Fruit fly (Drosophila melanogaster) whole organism, prepupa: ENCODE measurements around the gene kuz.

Source experiments
- CG10631 ChIP-seq: fragments of 200-800 bp; sonication (Bioruptor generic); optimal IDR thresholded peaks from 2 replicates; lab custom pipeline; 2016; ENCODE audit warnings: missing biosample characterization, missing genetic modification characterization
- CG10669 ChIP-seq: fragments of 200-800 bp; sonication (Bioruptor generic); optimal IDR thresholded peaks from 3 replicates; lab custom pipeline; 2018; ENCODE audit warnings: missing biosample characterization, mild to moderate bottlenecking, missing genetic modification characterization, moderate library complexity
- CG11762 ChIP-seq: fragments of 200-800 bp; sonication (Bioruptor generic); optimal IDR thresholded peaks from 3 replicates; lab custom pipeline; 2016; ENCODE audit warnings: missing biosample characterization, missing genetic modification characterization; ENCODE audit not compliant: insufficient read depth
- CG11902 ChIP-seq: fragments of 200-800 bp; sonication (Bioruptor generic); optimal IDR thresholded peaks from 3 replicates; lab custom pipeline; 2016; ENCODE audit warnings: missing biosample characterization, missing genetic modification characterization
- CG15336 ChIP-seq: fragments of 200-800 bp; sonication (Bioruptor generic); IDR thresholded peaks from 2 replicates; pipeline ENCODE4 v1.3.6; 2022; ENCODE audit warnings: missing biosample characterization, missing genetic modification characterization
- CG1621 ChIP-seq: fragments of 200-800 bp; sonication (Bioruptor generic); optimal IDR thresholded peaks from 3 replicates; lab custom pipeline; 2018; ENCODE audit warnings: missing biosample characterization, mild to moderate bottlenecking, missing genetic modification characterization
- CG16779 ChIP-seq: fragments of 200-800 bp; sonication (Bioruptor generic); optimal IDR thresholded peaks from 3 replicates; lab custom pipeline; 2017; ENCODE audit warnings: missing biosample characterization, mild to moderate bottlenecking, missing genetic modification characterization
- CG34406 ChIP-seq: fragments of 200-800 bp; sonication (Bioruptor generic); optimal IDR thresholded peaks from 3 replicates; lab custom pipeline; 2016; ENCODE audit warnings: missing biosample characterization, missing genetic modification characterization
- CG3919 ChIP-seq: fragments of 200-800 bp; sonication (Bioruptor generic); optimal IDR thresholded peaks from 3 replicates; lab custom pipeline; 2016; ENCODE audit warnings: missing biosample characterization, missing genetic modification characterization
- CG6163 ChIP-seq: fragments of 200-800 bp; sonication (Bioruptor generic); IDR thresholded peaks from 3 replicates; pipeline ENCODE4 v1.3.6; 2022; ENCODE audit warnings: missing biosample characterization, missing genetic modification characterization
- CG6276 ChIP-seq: fragments of 200-800 bp; sonication (Bioruptor generic); optimal IDR thresholded peaks from 2 replicates; lab custom pipeline; 2017; ENCODE audit warnings: missing biosample characterization, mild to moderate bottlenecking, missing genetic modification characterization
- CG6808 ChIP-seq: fragments of 200-800 bp; sonication (Bioruptor generic); optimal IDR thresholded peaks from 3 replicates; lab custom pipeline; 2017; ENCODE audit warnings: missing biosample characterization, missing genetic modification characterization, mild to moderate bottlenecking, moderate library complexity, missing genetic modification reagents
- CG8119 ChIP-seq: fragments of 200-800 bp; sonication (Bioruptor generic); IDR thresholded peaks from 3 replicates; pipeline ENCODE4 v1.3.6; 2022; ENCODE audit warnings: missing biosample characterization, missing genetic modification characterization
- CG8319 ChIP-seq: fragments of 200-800 bp; sonication (Bioruptor generic); optimal IDR thresholded peaks from 3 replicates; lab custom pipeline; 2016; ENCODE audit warnings: missing biosample characterization, missing genetic modification characterization
- CG8632 ChIP-seq: fragments of 200-800 bp; sonication (Bioruptor generic); optimal IDR thresholded peaks from 3 replicates; lab custom pipeline; 2016; ENCODE audit warnings: missing biosample characterization, missing genetic modification characterization
- CG9139 ChIP-seq: fragments of 200-800 bp; sonication (Bioruptor generic); optimal IDR thresholded peaks from 3 replicates; lab custom pipeline; 2017; ENCODE audit warnings: missing biosample characterization, mild to moderate bottlenecking, missing genetic modification characterization
- Eip78C ChIP-seq: fragments of 200-800 bp; sonication (Bioruptor generic); peaks from one replicate; lab custom pipeline; 2016; ENCODE audit warnings: missing biosample characterization, missing genetic modification characterization
- Eip93F ChIP-seq: fragments of 200-800 bp; sonication (Bioruptor generic); optimal IDR thresholded peaks from 2 replicates; lab custom pipeline; 2016; ENCODE audit warnings: missing biosample characterization, mild to moderate bottlenecking, missing genetic modification characterization
- Ets96B ChIP-seq: fragments of 200-800 bp; optimal IDR thresholded peaks from 2 replicates; lab custom pipeline; 2019; ENCODE audit warnings: missing biosample characterization, mild to moderate bottlenecking, missing genetic modification characterization, moderate library complexity
- Gug ChIP-seq: fragments of 200-800 bp; sonication (Bioruptor generic); IDR thresholded peaks from 2 replicates; pipeline ENCODE4 v1.3.6; 2022; ENCODE audit warnings: missing biosample characterization, missing genetic modification characterization
- Hr4 ChIP-seq: fragments of 200-800 bp; sonication (Bioruptor generic); optimal IDR thresholded peaks from 3 replicates; lab custom pipeline; 2016; ENCODE audit warnings: missing biosample characterization, missing genetic modification characterization
- Met ChIP-seq: fragments of 200-800 bp; sonication (Bioruptor generic); optimal IDR thresholded peaks from 3 replicates; lab custom pipeline; 2016; ENCODE audit warnings: missing biosample characterization, missing genetic modification characterization
- Smox ChIP-seq: fragments of 200-800 bp; sonication (Bioruptor generic); optimal IDR thresholded peaks from 3 replicates; lab custom pipeline; 2016; ENCODE audit warnings: missing biosample characterization, missing genetic modification characterization
- Sox102F ChIP-seq: fragments of 200-800 bp; sonication (Bioruptor generic); optimal IDR thresholded peaks from 2 replicates; lab custom pipeline; 2016; ENCODE audit warnings: missing biosample characterization, mild to moderate bottlenecking, missing genetic modification characterization
- Sox14 ChIP-seq: fragments of 200-800 bp; sonication (Bioruptor generic); optimal IDR thresholded peaks from 3 replicates; lab custom pipeline; 2016; ENCODE audit warnings: missing biosample characterization, missing genetic modification characterization
- achi ChIP-seq: fragments of 200-800 bp; sonication (Bioruptor generic); optimal IDR thresholded peaks from 3 replicates; lab custom pipeline; 2016; ENCODE audit warnings: missing biosample characterization, missing genetic modification characterization
- cyc ChIP-seq: fragments of 200-800 bp; sonication (Bioruptor generic); optimal IDR thresholded peaks from 3 replicates; lab custom pipeline; 2016; ENCODE audit warnings: missing biosample characterization, missing genetic modification characterization
- dac ChIP-seq: fragments of 200-800 bp; sonication (Bioruptor generic); optimal IDR thresholded peaks from 2 replicates; lab custom pipeline; 2017; ENCODE audit warnings: missing biosample characterization, mild to moderate bottlenecking, missing genetic modification characterization
- dsx ChIP-seq: fragments of 200-800 bp; optimal IDR thresholded peaks from 3 replicates; lab custom pipeline; 2019; ENCODE audit warnings: missing biosample characterization, mild to moderate bottlenecking, missing genetic modification characterization, moderate library complexity; ENCODE audit not compliant: poor library complexity, severe bottlenecking
- eg ChIP-seq: fragments of 200-800 bp; sonication (Bioruptor generic); IDR thresholded peaks from 3 replicates; pipeline ENCODE4 v1.3.6; 2022; ENCODE audit warnings: missing biosample characterization, missing genetic modification characterization
- esn ChIP-seq: fragments of 200-800 bp; sonication (Bioruptor generic); optimal IDR thresholded peaks from 2 replicates; lab custom pipeline; 2016; ENCODE audit warnings: missing biosample characterization, mild to moderate bottlenecking, missing genetic modification characterization, moderate library complexity
- fd59A ChIP-seq: fragments of 200-800 bp; sonication (Bioruptor generic); optimal IDR thresholded peaks from 2 replicates; lab custom pipeline; 2017; ENCODE audit warnings: missing biosample characterization, mild to moderate bottlenecking, missing genetic modification characterization, missing genetic modification reagents
- fd85E ChIP-seq: fragments of 200-800 bp; sonication (Bioruptor generic); optimal IDR thresholded peaks from 3 replicates; lab custom pipeline; 2016; ENCODE audit warnings: missing biosample characterization, missing genetic modification characterization
- fkh ChIP-seq: fragments of 200-800 bp; sonication (Bioruptor generic); optimal IDR thresholded peaks from 3 replicates; lab custom pipeline; 2017; ENCODE audit warnings: missing biosample characterization, mild to moderate bottlenecking, missing genetic modification characterization, moderate library complexity
- net ChIP-seq: fragments of 200-800 bp; sonication (Bioruptor generic); optimal IDR thresholded peaks from 3 replicates; lab custom pipeline; 2016; ENCODE audit warnings: missing biosample characterization, missing genetic modification characterization
- salr ChIP-seq, 2 experiments: fragments of 200-800 bp; sonication (Bioruptor generic); optimal IDR thresholded peaks; 3 replicates each; lab custom pipeline; 2016 to 2018; ENCODE audit warnings: missing biosample characterization in 2 of 2, missing genetic modification characterization in 2 of 2, mild to moderate bottlenecking in 1 of 2
- spab ChIP-seq: fragments of 200-800 bp; sonication (Bioruptor generic); optimal IDR thresholded peaks from 2 replicates; lab custom pipeline; 2017; ENCODE audit warnings: missing biosample characterization, mild to moderate bottlenecking, missing genetic modification characterization, missing genetic modification reagents
- ss ChIP-seq, 2 experiments: fragments of 200-800 bp; sonication (Bioruptor generic); optimal IDR thresholded peaks; 2 replicates in 1 of 2; 3 replicates in 1 of 2; lab custom pipeline; 2017 to 2018; ENCODE audit warnings: mild to moderate bottlenecking in 2 of 2, missing biosample characterization in 2 of 2, missing genetic modification characterization in 2 of 2, moderate library complexity in 1 of 2
- svp ChIP-seq: fragments of 200-800 bp; sonication (Bioruptor generic); peaks from one replicate; lab custom pipeline; 2016; ENCODE audit warnings: missing biosample characterization, missing genetic modification characterization
- topi ChIP-seq: fragments of 200-800 bp; sonication (Bioruptor generic); optimal IDR thresholded peaks from 3 replicates; lab custom pipeline; 2016; ENCODE audit warnings: missing biosample characterization, missing genetic modification characterization
- vri ChIP-seq: fragments of 200-800 bp; sonication (Bioruptor generic); optimal IDR thresholded peaks from 3 replicates; lab custom pipeline; 2016; ENCODE audit warnings: missing biosample characterization, mild to moderate bottlenecking, missing genetic modification characterization

kuz gene

dm6 chr2L:13640502-13640949, 90.6 kb downstream of the kuz start:
- TF ChIP-seq Eip78C (peak; percentile 71), Hr4 (no peak), CG1621 (tag; lab: Kevin White, UChicago) (no peak), eg (GFP tag; lab: Robert Waterston, UW) (no peak), vri (GFP tag; lab: Kevin White, UChicago) (peak; percentile 4), CG8632 (GFP tag; lab: Kevin White, UChicago) (peak; percentile 4), topi (no peak), CG8119 (GFP tag; lab: Robert Waterston, UW) (peak; percentile 45; the same call in 1 of the 3 replicates), fd59A (GFP tag; lab: Kevin White, UChicago) (no peak), achi (GFP tag; lab: Kevin White, UChicago) (no peak), CG9139 (GFP tag; lab: Kevin White, UChicago) (no peak), Eip93F (GFP tag; lab: Kevin White, UChicago) (peak; percentile 19), svp (GFP tag; lab: Kevin White, UChicago) (no peak), CG6163 (GFP tag; lab: Robert Waterston, UW) (no peak), Met (peak; percentile 42), CG3919 (GFP tag; lab: Kevin White, UChicago) (no peak), CG15336 (GFP tag; lab: Robert Waterston, UW) (no peak), Ets96B (tag; lab: Kevin White, UChicago) (no peak), Sox102F (GFP tag; lab: Kevin White, UChicago) (peak; percentile 4), fkh (GFP tag; lab: Kevin White, UChicago) (peak; percentile 64), net (GFP tag; lab: Kevin White, UChicago) (no peak), ss (GFP tag; optimal IDR thresholded peaks at IDR 0.05; lab: Kevin White, UChicago) (peak in 1 of 2 experiments; percentile 31)
- TF ChIP-seq, all 60 proteins: peak for 9

dm6 chr2L:13641046-13641445, 91.1 kb downstream of the kuz start:
- TF ChIP-seq CG6808 (no peak), Smox (GFP tag; lab: Kevin White, UChicago) (no peak), CG6276 (GFP tag; lab: Kevin White, UChicago) (no peak), CG15336 (GFP tag; lab: Robert Waterston, UW) (no peak), ss (GFP tag; optimal IDR thresholded peaks at IDR 0.05; lab: Kevin White, UChicago) (no peak), esn (GFP tag; lab: Kevin White, UChicago) (no peak), net (GFP tag; lab: Kevin White, UChicago) (no peak), CG3919 (GFP tag; lab: Kevin White, UChicago) (no peak), CG6163 (GFP tag; lab: Robert Waterston, UW) (no peak), fd59A (GFP tag; lab: Kevin White, UChicago) (no peak), CG34406 (GFP tag; lab: Kevin White, UChicago) (no peak)

- TF ChIP-seq Sox14 (GFP tag; lab: Kevin White, UChicago) (no peak), CG8119 (GFP tag; lab: Robert Waterston, UW) (no peak), ss (GFP tag; optimal IDR thresholded peaks at IDR 0.05; lab: Kevin White, UChicago) (peak; percentile 45 to 56), Eip78C (peak; percentile 65), CG9139 (GFP tag; lab: Kevin White, UChicago) (peak; percentile 9), CG8319 (GFP tag; lab: Kevin White, UChicago) (no peak), spab (GFP tag; lab: Kevin White, UChicago) (peak; percentile 12), CG1621 (tag; lab: Kevin White, UChicago) (no peak), CG11762 (GFP tag; lab: Kevin White, UChicago) (no peak), CG15336 (GFP tag; lab: Robert Waterston, UW) (no peak), svp (GFP tag; lab: Kevin White, UChicago) (no peak), fkh (GFP tag; lab: Kevin White, UChicago) (no peak), CG6163 (GFP tag; lab: Robert Waterston, UW) (no peak), Eip93F (GFP tag; lab: Kevin White, UChicago) (no peak), dsx (no peak), net (GFP tag; lab: Kevin White, UChicago) (no peak), eg (GFP tag; lab: Robert Waterston, UW) (no peak), dac (no peak), Smox (GFP tag; lab: Kevin White, UChicago) (no peak), Met (no peak), Ets96B (tag; lab: Kevin White, UChicago) (peak; percentile 18), CG10669 (GFP tag; lab: Kevin White, UChicago) (no peak), CG11902 (no peak), CG10631 (GFP tag; lab: Kevin White, UChicago) (no peak), CG34406 (GFP tag; lab: Kevin White, UChicago) (no peak), CG6808 (peak; percentile 26), Gug (GFP tag; lab: Robert Waterston, UW) (no peak), topi (no peak), cyc (GFP tag; lab: Kevin White, UChicago) (no peak), CG16779 (tag; lab: Kevin White, UChicago) (no peak), salr (GFP tag; optimal IDR thresholded peaks at IDR 0.05; lab: Kevin White, UChicago) (no peak), fd85E (GFP tag; lab: Kevin White, UChicago) (no peak)
Observed at dm6 chr2L:13641887-13642826, 92.2 kb downstream of the kuz start, which contains the start of gene ics. Gene ics (minus strand): TSS chr2L:13642602.
